Worm (Caenorhabditis elegans): ENCODE data around the gene fkh-8.

fkh-8 gene

DNA sequence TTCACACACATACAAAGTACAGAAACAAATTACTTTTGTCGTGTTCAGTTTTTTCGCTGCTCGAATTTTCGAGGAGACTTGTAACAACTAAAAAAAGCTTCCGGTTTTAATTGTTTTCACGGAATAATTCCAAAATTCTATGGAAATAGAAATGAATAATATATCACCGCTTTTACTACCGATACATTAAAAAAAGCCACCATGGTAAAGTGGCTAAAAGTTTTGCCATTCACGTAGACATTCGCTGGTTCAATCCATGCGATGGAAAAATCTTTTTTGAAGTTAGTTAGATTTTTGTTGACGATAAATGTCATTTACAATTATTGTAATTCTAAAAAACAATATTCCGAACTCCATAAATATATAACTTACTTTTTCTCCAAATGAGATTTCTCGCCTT lies 22.5 kb downstream of the fkh-8 start:
- TF ChIP-seq W03F9.2 (tag; optimal IDR thresholded peaks at IDR 0.05) (no peak), him-1 (tag; optimal IDR thresholded peaks at IDR 0.05) (no peak), dao-5 (tag; optimal IDR thresholded peaks at IDR 0.05) (no peak)

DNA sequence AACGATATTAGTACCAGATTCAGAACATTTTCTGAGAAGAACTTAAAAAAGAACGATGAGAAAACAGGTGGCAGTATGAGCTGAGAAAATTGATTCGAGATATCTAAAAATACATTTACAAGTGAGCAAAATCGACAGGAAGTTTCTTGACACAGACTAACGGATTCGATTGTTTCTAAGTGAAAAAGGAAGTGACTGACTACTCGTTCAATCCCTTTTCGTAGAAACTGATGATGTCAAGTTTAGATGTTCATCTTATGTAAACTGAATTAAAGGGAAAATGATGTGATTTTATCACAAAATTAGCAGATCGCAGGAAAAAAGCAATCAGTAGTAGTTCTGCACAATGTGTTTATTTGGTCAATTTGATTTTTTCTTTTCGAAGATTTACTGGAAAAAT lies 26.0 kb downstream of the fkh-8 start:
- TF ChIP-seq him-1 (tag; optimal IDR thresholded peaks at IDR 0.05): no peak
- no peak for TF ChIP-seq W03F9.2 (tag; optimal IDR thresholded peaks at IDR 0.05)
- no peak for TF ChIP-seq dao-5 (tag; optimal IDR thresholded peaks at IDR 0.05)

DNA sequence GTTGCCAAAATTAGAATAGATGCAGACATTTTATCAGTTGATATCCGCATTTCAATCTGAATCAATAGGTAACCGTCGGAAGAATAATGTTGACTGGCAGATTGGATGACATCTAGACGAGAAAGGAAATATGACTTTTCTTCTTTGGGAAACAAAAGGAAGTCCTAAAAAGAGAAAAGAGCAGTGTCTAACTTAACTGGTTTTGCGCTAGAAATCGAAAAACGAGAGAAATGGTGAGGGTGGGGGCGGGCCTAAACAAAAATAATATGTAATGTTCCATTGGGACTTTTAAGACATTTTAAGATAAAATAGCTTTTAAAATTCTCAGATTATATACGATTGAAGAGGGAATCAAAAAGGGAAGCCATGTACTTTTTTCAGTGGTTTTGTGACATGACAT lies 30.2 kb downstream of the fkh-8 start, which contains the start of gene exp-1:
exp-1 (minus strand) TSS at position 101 of the 400 bp plus-strand sequence.
- no peak for TF ChIP-seq W03F9.2 (tag; optimal IDR thresholded peaks at IDR 0.05)
- TF ChIP-seq dao-5 (tag; optimal IDR thresholded peaks at IDR 0.05): no peak
- no peak for TF ChIP-seq him-1 (tag; optimal IDR thresholded peaks at IDR 0.05)

DNA sequence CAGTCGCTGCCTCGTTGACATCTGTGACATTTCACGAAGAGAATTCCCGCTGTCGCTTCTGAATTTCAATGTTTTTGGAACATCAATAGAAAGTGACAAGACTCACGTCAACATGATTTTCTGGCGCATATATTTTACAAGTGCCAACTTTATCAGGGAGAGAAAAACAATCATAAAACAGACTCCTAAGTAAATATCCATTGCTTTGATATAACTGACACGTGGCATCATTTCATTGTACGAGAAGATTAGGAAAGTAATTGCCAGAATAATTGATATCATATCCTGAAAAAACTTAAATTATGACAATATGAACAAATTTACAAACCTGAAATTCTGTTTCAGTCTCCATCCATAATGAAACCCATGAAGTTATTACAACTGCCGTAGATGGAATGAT lies 33.1 kb downstream of the fkh-8 start:
- TF ChIP-seq him-1 (tag; optimal IDR thresholded peaks at IDR 0.05) (no peak), W03F9.2 (tag; optimal IDR thresholded peaks at IDR 0.05) (no peak), dao-5 (tag; optimal IDR thresholded peaks at IDR 0.05) (no peak)

DNA sequence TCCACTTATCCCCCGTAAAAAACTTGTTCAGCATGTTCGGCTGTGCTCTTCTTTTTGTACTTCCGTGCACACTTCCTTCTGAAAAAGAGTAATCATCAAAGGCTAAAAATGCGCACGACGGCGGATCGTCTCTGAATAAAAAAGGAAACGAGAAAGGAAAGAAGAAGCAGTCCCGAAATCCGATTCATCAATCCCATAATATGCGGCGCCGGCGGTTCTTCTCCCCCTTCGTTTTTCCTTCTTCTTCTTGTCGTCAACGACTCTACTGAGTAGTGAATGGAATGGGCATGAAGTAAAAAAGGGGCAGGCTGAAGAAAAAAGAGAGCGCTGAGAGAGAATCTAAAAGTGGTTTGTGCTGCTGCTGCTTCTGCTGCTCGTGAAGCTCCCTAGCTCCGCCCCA lies 41.8 kb downstream of the fkh-8 start:
- TF ChIP-seq him-1 (tag; optimal IDR thresholded peaks at IDR 0.05) (no peak), W03F9.2 (tag; optimal IDR thresholded peaks at IDR 0.05) (no peak), dao-5 (tag; optimal IDR thresholded peaks at IDR 0.05) (no peak)

DNA sequence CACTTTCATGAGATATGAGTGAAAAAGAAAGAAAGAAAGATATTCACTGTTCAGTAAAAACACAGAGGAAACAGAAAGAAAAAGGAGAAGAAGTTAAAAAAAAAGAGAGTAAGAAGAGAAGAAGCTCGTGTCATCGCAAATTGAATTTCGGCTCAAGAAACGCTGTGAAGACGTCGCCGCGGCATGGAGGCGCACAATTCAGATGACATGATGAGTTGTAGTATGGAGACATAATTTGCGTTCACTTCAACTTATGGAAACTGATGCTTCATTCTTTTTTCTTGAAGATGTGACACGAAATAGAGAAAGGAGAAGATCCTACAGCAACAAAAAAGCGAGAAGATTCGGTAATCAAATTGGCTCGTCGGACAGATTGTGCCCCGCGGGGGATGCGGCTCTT lies 42.8 kb downstream of the fkh-8 start:
- TF ChIP-seq W03F9.2 (tag; optimal IDR thresholded peaks at IDR 0.05) (no peak), him-1 (tag; optimal IDR thresholded peaks at IDR 0.05) (no peak), dao-5 (tag; optimal IDR thresholded peaks at IDR 0.05) (no peak)

DNA sequence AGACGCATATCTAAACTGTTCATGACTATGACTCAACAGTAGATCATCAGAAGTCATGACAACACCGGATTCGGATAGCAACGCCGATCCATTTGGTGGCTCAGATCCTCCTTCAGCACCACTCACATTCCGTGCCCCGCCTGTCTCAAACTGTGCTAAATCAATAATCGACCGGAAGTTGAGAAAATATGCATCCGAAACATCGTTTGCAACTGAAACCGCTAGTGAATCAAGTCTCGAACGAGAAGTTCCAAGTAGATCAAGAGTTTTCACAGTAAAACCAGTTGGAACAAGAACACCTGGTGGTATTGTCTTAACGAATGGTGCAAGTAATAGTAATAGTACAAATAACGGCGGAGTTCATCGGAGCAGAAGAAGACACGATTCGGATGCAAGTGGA lies 44.1 kb downstream of the fkh-8 start:
- no peak for TF ChIP-seq dao-5 (tag; optimal IDR thresholded peaks at IDR 0.05)
- TF ChIP-seq W03F9.2 (tag; optimal IDR thresholded peaks at IDR 0.05): no peak
- TF ChIP-seq him-1 (tag; optimal IDR thresholded peaks at IDR 0.05): no peak

DNA sequence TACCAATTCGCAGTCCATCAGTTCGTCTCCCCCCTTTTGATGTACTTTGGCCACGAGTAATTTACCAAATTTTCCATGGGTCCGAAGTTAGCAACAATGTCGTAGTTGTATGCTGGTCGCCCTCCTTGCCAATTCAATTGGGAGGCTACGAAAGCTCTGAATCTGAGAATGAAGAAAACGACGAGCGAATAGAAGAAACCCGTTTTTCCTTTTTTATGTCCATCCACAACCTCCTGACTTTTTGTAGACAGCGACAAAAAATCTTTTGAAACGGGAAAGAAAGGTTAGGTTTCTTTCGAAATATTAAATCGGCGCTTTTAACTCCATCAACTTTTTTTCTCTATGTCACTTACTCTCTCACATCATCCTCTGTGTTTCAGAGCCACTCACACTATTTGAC lies 48.7 kb downstream of the fkh-8 start:
- TF ChIP-seq dao-5 (tag; optimal IDR thresholded peaks at IDR 0.05) (no peak), him-1 (tag; optimal IDR thresholded peaks at IDR 0.05) (no peak), W03F9.2 (tag; optimal IDR thresholded peaks at IDR 0.05) (no peak)
